Fruit fly (Drosophila melanogaster) whole organism, prepupa: ENCODE data around the gene pum.

Experiments
- CG10631 ChIP-seq: fragments of 200-800 bp; sonication (Bioruptor generic); optimal IDR thresholded peaks from 2 replicates; lab custom pipeline; 2016; ENCODE audit warnings: missing biosample characterization, missing genetic modification characterization
- CG11294 ChIP-seq: fragments of 200-800 bp; sonication (Bioruptor generic); IDR thresholded peaks from 2 replicates; pipeline ENCODE4 v1.3.6; 2022; ENCODE audit warnings: missing biosample characterization, missing genetic modification characterization
- CG11762 ChIP-seq: fragments of 200-800 bp; sonication (Bioruptor generic); optimal IDR thresholded peaks from 3 replicates; lab custom pipeline; 2016; ENCODE audit warnings: missing biosample characterization, missing genetic modification characterization; ENCODE audit not compliant: insufficient read depth
- CG11902 ChIP-seq: fragments of 200-800 bp; sonication (Bioruptor generic); optimal IDR thresholded peaks from 3 replicates; lab custom pipeline; 2016; ENCODE audit warnings: missing biosample characterization, missing genetic modification characterization
- CG15336 ChIP-seq: fragments of 200-800 bp; sonication (Bioruptor generic); IDR thresholded peaks from 2 replicates; pipeline ENCODE4 v1.3.6; 2022; ENCODE audit warnings: missing biosample characterization, missing genetic modification characterization
- CG1621 ChIP-seq: fragments of 200-800 bp; sonication (Bioruptor generic); optimal IDR thresholded peaks from 3 replicates; lab custom pipeline; 2018; ENCODE audit warnings: missing biosample characterization, mild to moderate bottlenecking, missing genetic modification characterization
- CG16779 ChIP-seq: fragments of 200-800 bp; sonication (Bioruptor generic); optimal IDR thresholded peaks from 3 replicates; lab custom pipeline; 2017; ENCODE audit warnings: missing biosample characterization, mild to moderate bottlenecking, missing genetic modification characterization
- CG31627 ChIP-seq: fragments of 200-800 bp; sonication (Bioruptor generic); optimal IDR thresholded peaks from 3 replicates; lab custom pipeline; 2016; ENCODE audit warnings: missing biosample characterization, missing genetic modification characterization
- CG32006 ChIP-seq: fragments of 200-800 bp; sonication (Bioruptor generic); optimal IDR thresholded peaks from 3 replicates; lab custom pipeline; 2017; ENCODE audit warnings: missing biosample characterization, mild to moderate bottlenecking, missing genetic modification characterization
- CG34406 ChIP-seq: fragments of 200-800 bp; sonication (Bioruptor generic); optimal IDR thresholded peaks from 3 replicates; lab custom pipeline; 2016; ENCODE audit warnings: missing biosample characterization, missing genetic modification characterization
- CG3919 ChIP-seq: fragments of 200-800 bp; sonication (Bioruptor generic); optimal IDR thresholded peaks from 3 replicates; lab custom pipeline; 2016; ENCODE audit warnings: missing biosample characterization, missing genetic modification characterization
- CG6163 ChIP-seq: fragments of 200-800 bp; sonication (Bioruptor generic); IDR thresholded peaks from 3 replicates; pipeline ENCODE4 v1.3.6; 2022; ENCODE audit warnings: missing biosample characterization, missing genetic modification characterization
- CG6276 ChIP-seq: fragments of 200-800 bp; sonication (Bioruptor generic); optimal IDR thresholded peaks from 2 replicates; lab custom pipeline; 2017; ENCODE audit warnings: missing biosample characterization, mild to moderate bottlenecking, missing genetic modification characterization
- CG6792 ChIP-seq: fragments of 200-800 bp; sonication (Bioruptor generic); optimal IDR thresholded peaks from 3 replicates; lab custom pipeline; 2016; ENCODE audit warnings: missing biosample characterization, missing genetic modification characterization
- CG6808 ChIP-seq: fragments of 200-800 bp; sonication (Bioruptor generic); optimal IDR thresholded peaks from 3 replicates; lab custom pipeline; 2017; ENCODE audit warnings: missing biosample characterization, missing genetic modification characterization, mild to moderate bottlenecking, moderate library complexity, missing genetic modification reagents
- CG6854 ChIP-seq: fragments of 200-800 bp; sonication (Bioruptor generic); optimal IDR thresholded peaks from 2 replicates; lab custom pipeline; 2017; ENCODE audit warnings: missing biosample characterization, mild to moderate bottlenecking, missing genetic modification characterization
- CG7368 ChIP-seq: fragments of 200-800 bp; sonication (Bioruptor generic); optimal IDR thresholded peaks from 3 replicates; lab custom pipeline; 2016; ENCODE audit warnings: missing biosample characterization, missing genetic modification characterization
- CG8119 ChIP-seq: fragments of 200-800 bp; sonication (Bioruptor generic); IDR thresholded peaks from 3 replicates; pipeline ENCODE4 v1.3.6; 2022; ENCODE audit warnings: missing biosample characterization, missing genetic modification characterization
- CG8319 ChIP-seq: fragments of 200-800 bp; sonication (Bioruptor generic); optimal IDR thresholded peaks from 3 replicates; lab custom pipeline; 2016; ENCODE audit warnings: missing biosample characterization, missing genetic modification characterization
- CG9139 ChIP-seq: fragments of 200-800 bp; sonication (Bioruptor generic); optimal IDR thresholded peaks from 3 replicates; lab custom pipeline; 2017; ENCODE audit warnings: missing biosample characterization, mild to moderate bottlenecking, missing genetic modification characterization
- Eip78C ChIP-seq: fragments of 200-800 bp; sonication (Bioruptor generic); peaks from one replicate; lab custom pipeline; 2016; ENCODE audit warnings: missing biosample characterization, missing genetic modification characterization
- Eip93F ChIP-seq: fragments of 200-800 bp; sonication (Bioruptor generic); optimal IDR thresholded peaks from 2 replicates; lab custom pipeline; 2016; ENCODE audit warnings: missing biosample characterization, mild to moderate bottlenecking, missing genetic modification characterization
- Ets96B ChIP-seq: fragments of 200-800 bp; optimal IDR thresholded peaks from 2 replicates; lab custom pipeline; 2019; ENCODE audit warnings: missing biosample characterization, mild to moderate bottlenecking, missing genetic modification characterization, moderate library complexity
- Hr38 ChIP-seq: sonication (Bioruptor generic); optimal IDR thresholded peaks from 2 replicates; lab custom pipeline; 2016; ENCODE audit warnings: missing biosample characterization, missing genetic modification characterization
- Hr39 ChIP-seq: fragments of 200-800 bp; sonication (Bioruptor generic); optimal IDR thresholded peaks from 2 replicates; lab custom pipeline; 2016; ENCODE audit warnings: missing biosample characterization, missing genetic modification characterization
- Hr4 ChIP-seq: fragments of 200-800 bp; sonication (Bioruptor generic); optimal IDR thresholded peaks from 3 replicates; lab custom pipeline; 2016; ENCODE audit warnings: missing biosample characterization, missing genetic modification characterization
- Lpt ChIP-seq: fragments of 200-800 bp; sonication (Bioruptor generic); optimal IDR thresholded peaks from 3 replicates; lab custom pipeline; 2016; ENCODE audit warnings: missing biosample characterization, missing genetic modification characterization
- Met ChIP-seq: fragments of 200-800 bp; sonication (Bioruptor generic); optimal IDR thresholded peaks from 3 replicates; lab custom pipeline; 2016; ENCODE audit warnings: missing biosample characterization, missing genetic modification characterization
- OdsH ChIP-seq: fragments of 200-800 bp; sonication (Bioruptor generic); optimal IDR thresholded peaks from 3 replicates; lab custom pipeline; 2016; ENCODE audit warnings: missing biosample characterization, missing genetic modification characterization
- Smox ChIP-seq: fragments of 200-800 bp; sonication (Bioruptor generic); optimal IDR thresholded peaks from 3 replicates; lab custom pipeline; 2016; ENCODE audit warnings: missing biosample characterization, missing genetic modification characterization
- Sox102F ChIP-seq: fragments of 200-800 bp; sonication (Bioruptor generic); optimal IDR thresholded peaks from 2 replicates; lab custom pipeline; 2016; ENCODE audit warnings: missing biosample characterization, mild to moderate bottlenecking, missing genetic modification characterization
- Sox15 ChIP-seq: fragments of 200-800 bp; sonication (Bioruptor generic); optimal IDR thresholded peaks from 3 replicates; lab custom pipeline; 2016; ENCODE audit warnings: missing biosample characterization, missing genetic modification characterization
- achi ChIP-seq: fragments of 200-800 bp; sonication (Bioruptor generic); optimal IDR thresholded peaks from 3 replicates; lab custom pipeline; 2016; ENCODE audit warnings: missing biosample characterization, missing genetic modification characterization
- acj6 ChIP-seq: fragments of 200-800 bp; sonication (Bioruptor generic); optimal IDR thresholded peaks from 3 replicates; lab custom pipeline; 2016; ENCODE audit warnings: missing biosample characterization, missing genetic modification characterization
- cyc ChIP-seq: fragments of 200-800 bp; sonication (Bioruptor generic); optimal IDR thresholded peaks from 3 replicates; lab custom pipeline; 2016; ENCODE audit warnings: missing biosample characterization, missing genetic modification characterization
- dac ChIP-seq: fragments of 200-800 bp; sonication (Bioruptor generic); optimal IDR thresholded peaks from 2 replicates; lab custom pipeline; 2017; ENCODE audit warnings: missing biosample characterization, mild to moderate bottlenecking, missing genetic modification characterization
- dsx ChIP-seq: fragments of 200-800 bp; optimal IDR thresholded peaks from 3 replicates; lab custom pipeline; 2019; ENCODE audit warnings: missing biosample characterization, mild to moderate bottlenecking, missing genetic modification characterization, moderate library complexity; ENCODE audit not compliant: poor library complexity, severe bottlenecking
- eg ChIP-seq: fragments of 200-800 bp; sonication (Bioruptor generic); IDR thresholded peaks from 3 replicates; pipeline ENCODE4 v1.3.6; 2022; ENCODE audit warnings: missing biosample characterization, missing genetic modification characterization
- esn ChIP-seq: fragments of 200-800 bp; sonication (Bioruptor generic); optimal IDR thresholded peaks from 2 replicates; lab custom pipeline; 2016; ENCODE audit warnings: missing biosample characterization, mild to moderate bottlenecking, missing genetic modification characterization, moderate library complexity
- fd85E ChIP-seq: fragments of 200-800 bp; sonication (Bioruptor generic); optimal IDR thresholded peaks from 3 replicates; lab custom pipeline; 2016; ENCODE audit warnings: missing biosample characterization, missing genetic modification characterization
- fkh ChIP-seq: fragments of 200-800 bp; sonication (Bioruptor generic); optimal IDR thresholded peaks from 3 replicates; lab custom pipeline; 2017; ENCODE audit warnings: missing biosample characterization, mild to moderate bottlenecking, missing genetic modification characterization, moderate library complexity
- lz ChIP-seq: fragments of 200-800 bp; sonication (Bioruptor generic); optimal IDR thresholded peaks from 3 replicates; lab custom pipeline; 2016; ENCODE audit warnings: missing biosample characterization, missing genetic modification characterization
- net ChIP-seq: fragments of 200-800 bp; sonication (Bioruptor generic); optimal IDR thresholded peaks from 3 replicates; lab custom pipeline; 2016; ENCODE audit warnings: missing biosample characterization, missing genetic modification characterization
- pdm3 ChIP-seq: fragments of 200-800 bp; sonication (Bioruptor generic); optimal IDR thresholded peaks from 3 replicates; lab custom pipeline; 2016; ENCODE audit warnings: missing biosample characterization, missing genetic modification characterization
- salr ChIP-seq, 2 experiments: fragments of 200-800 bp; sonication (Bioruptor generic); optimal IDR thresholded peaks; 3 replicates each; lab custom pipeline; 2016 to 2018; ENCODE audit warnings: missing biosample characterization in 2 of 2, missing genetic modification characterization in 2 of 2, mild to moderate bottlenecking in 1 of 2
- spab ChIP-seq: fragments of 200-800 bp; sonication (Bioruptor generic); optimal IDR thresholded peaks from 2 replicates; lab custom pipeline; 2017; ENCODE audit warnings: missing biosample characterization, mild to moderate bottlenecking, missing genetic modification characterization, missing genetic modification reagents
- ss ChIP-seq, 2 experiments: fragments of 200-800 bp; sonication (Bioruptor generic); optimal IDR thresholded peaks; 2 replicates in 1 of 2; 3 replicates in 1 of 2; lab custom pipeline; 2017 to 2018; ENCODE audit warnings: mild to moderate bottlenecking in 2 of 2, missing biosample characterization in 2 of 2, missing genetic modification characterization in 2 of 2, moderate library complexity in 1 of 2
- svp ChIP-seq: fragments of 200-800 bp; sonication (Bioruptor generic); peaks from one replicate; lab custom pipeline; 2016; ENCODE audit warnings: missing biosample characterization, missing genetic modification characterization
- topi ChIP-seq: fragments of 200-800 bp; sonication (Bioruptor generic); optimal IDR thresholded peaks from 3 replicates; lab custom pipeline; 2016; ENCODE audit warnings: missing biosample characterization, missing genetic modification characterization
- vri ChIP-seq: fragments of 200-800 bp; sonication (Bioruptor generic); optimal IDR thresholded peaks from 3 replicates; lab custom pipeline; 2016; ENCODE audit warnings: missing biosample characterization, mild to moderate bottlenecking, missing genetic modification characterization

Gene pum

dm6 chr3R:9220064-9220864 is 17.2 kb downstream of the pum start:
- TF ChIP-seq svp (GFP tag; lab: Kevin White, UChicago) = peak; percentile 88
- peak; percentile 86 for TF ChIP-seq CG15336 (GFP tag; lab: Robert Waterston, UW)
- peak; percentile 75 for TF ChIP-seq CG9139 (GFP tag; lab: Kevin White, UChicago)
- TF ChIP-seq CG11762 (GFP tag; lab: Kevin White, UChicago) = peak; percentile 14
- TF ChIP-seq acj6 (GFP tag; lab: Kevin White, UChicago) = peak; percentile 64
- peak; percentile 3 for TF ChIP-seq Hr4 (GFP tag; lab: Kevin White, UChicago)
- TF ChIP-seq CG11294 (GFP tag; lab: Robert Waterston, UW) = no peak; the same call in 1 of the 2 replicates
- peak; percentile 78 for TF ChIP-seq lz (GFP tag; lab: Kevin White, UChicago)
- peak in 1 of 2 experiments; percentile 84 for TF ChIP-seq salr (GFP tag; optimal IDR thresholded peaks at IDR 0.05; lab: Kevin White, UChicago)
- peak; percentile 81 for TF ChIP-seq CG6276 (GFP tag; lab: Kevin White, UChicago)
- TF ChIP-seq CG8119 = peak; percentile 89
- peak; percentile 84 for TF ChIP-seq CG6163
- peak; percentile 74 for TF ChIP-seq Met (GFP tag; lab: Kevin White, UChicago)
- peak; percentile 63 for TF ChIP-seq net (GFP tag; lab: Kevin White, UChicago)
- TF ChIP-seq ss (GFP tag; optimal IDR thresholded peaks at IDR 0.05; lab: Kevin White, UChicago) = peak; percentile 78 to 85
- peak; percentile 52 for TF ChIP-seq CG11902 (GFP tag; lab: Kevin White, UChicago)
- TF ChIP-seq Eip78C = peak; percentile 93
- TF ChIP-seq Hr38 (GFP tag; lab: Kevin White, UChicago) = no peak
- TF ChIP-seq Lpt = peak; percentile 81
- TF ChIP-seq Sox102F (GFP tag; lab: Kevin White, UChicago) = peak; percentile 67
- TF ChIP-seq CG16779 (tag; lab: Kevin White, UChicago) = peak; percentile 76
- peak; percentile 70 for TF ChIP-seq cyc (GFP tag; lab: Kevin White, UChicago)
- peak; percentile 82 for TF ChIP-seq Hr39
- TF ChIP-seq Sox15 = peak; percentile 56
- TF ChIP-seq Eip93F (GFP tag; lab: Kevin White, UChicago) = peak; percentile 32
- peak; percentile 52 for TF ChIP-seq CG3919 (GFP tag; lab: Kevin White, UChicago)
- peak; percentile 64 for TF ChIP-seq CG10631 (GFP tag; lab: Kevin White, UChicago)
- peak; percentile 76 for TF ChIP-seq Smox
- peak; percentile 79 for TF ChIP-seq esn
- peak; percentile 60 for TF ChIP-seq CG6808
- TF ChIP-seq achi (GFP tag; lab: Kevin White, UChicago) = peak; percentile 52
- TF ChIP-seq spab (GFP tag; lab: Kevin White, UChicago) = peak; percentile 51
- peak; percentile 71 for TF ChIP-seq CG6792 (GFP tag; lab: Kevin White, UChicago)
- TF ChIP-seq vri (GFP tag; lab: Kevin White, UChicago) = no peak
- peak; percentile 19 for TF ChIP-seq CG7368 (GFP tag; lab: Kevin White, UChicago)
- peak; percentile 71 for TF ChIP-seq dsx (GFP tag; lab: Kevin White, UChicago)
- no peak for TF ChIP-seq fd85E (GFP tag; lab: Kevin White, UChicago)
- peak; percentile 73 for TF ChIP-seq CG34406 (GFP tag; lab: Kevin White, UChicago)
- peak; percentile 46 for TF ChIP-seq CG32006 (GFP tag; lab: Kevin White, UChicago)
- peak; percentile 82 for TF ChIP-seq topi
- peak; percentile 29 for TF ChIP-seq CG6854
- TF ChIP-seq pdm3 = peak; percentile 70
- peak; percentile 64 for TF ChIP-seq fkh (GFP tag; lab: Kevin White, UChicago)
- peak; percentile 82 for TF ChIP-seq CG31627 (GFP tag; lab: Kevin White, UChicago)
- TF ChIP-seq Ets96B = peak; percentile 59
- peak; percentile 44 for TF ChIP-seq CG8319 (GFP tag; lab: Kevin White, UChicago)
- peak; percentile 56 for TF ChIP-seq OdsH (GFP tag; lab: Kevin White, UChicago)
- TF ChIP-seq CG1621 (tag; lab: Kevin White, UChicago) = peak; percentile 60
- TF ChIP-seq eg (GFP tag; lab: Robert Waterston, UW) = peak; percentile 89
- TF ChIP-seq dac = peak; percentile 34
